Fruit fly (Drosophila melanogaster) whole organism, embryonic: ENCODE data around the gene CG31809.

Source experiments
- Atf6 ChIP-seq: fragments of 200-800 bp; sonication (Bioruptor generic); IDR thresholded peaks from 2 replicates; pipeline ENCODE4 v1.3.6; 2022; ENCODE audit warnings: missing biosample characterization, missing genetic modification characterization
- B-H2 ChIP-seq: fragments of 200-800 bp; sonication (Bioruptor generic); optimal IDR thresholded peaks from 2 replicates; lab custom pipeline; 2018; ENCODE audit warnings: missing biosample characterization, mild to moderate bottlenecking, missing genetic modification characterization
- BtbVII ChIP-seq: fragments of 200-800 bp; sonication (Bioruptor generic); optimal IDR thresholded peaks from 3 replicates; lab custom pipeline; 2017; ENCODE audit warnings: missing biosample characterization, mild to moderate bottlenecking, missing genetic modification characterization
- CG10959 ChIP-seq: fragments of 200-800 bp; sonication (Bioruptor generic); IDR thresholded peaks from 2 replicates; pipeline ENCODE4 v1.3.6; 2022; ENCODE audit warnings: missing biosample characterization, missing genetic modification characterization
- CG10979 ChIP-seq: fragments of 200-800 bp; sonication (Bioruptor generic); optimal IDR thresholded peaks from 2 replicates; lab custom pipeline; 2018; ENCODE audit warnings: missing biosample characterization, mild to moderate bottlenecking, missing genetic modification characterization, moderate library complexity
- CG11456 ChIP-seq: fragments of 200-800 bp; sonication (Bioruptor generic); IDR thresholded peaks from 3 replicates; pipeline ENCODE4 v1.3.6; 2022; ENCODE audit warnings: missing biosample characterization, missing genetic modification characterization
- CG11504 ChIP-seq: fragments of 200-800 bp; sonication (Bioruptor generic); optimal IDR thresholded peaks from 3 replicates; lab custom pipeline; 2019; ENCODE audit warnings: missing biosample characterization, mild to moderate bottlenecking, missing genetic modification characterization, moderate library complexity
- CG13424 ChIP-seq: fragments of 200-800 bp; sonication (Bioruptor generic); optimal IDR thresholded peaks from 2 replicates; lab custom pipeline; 2019; ENCODE audit warnings: missing biosample characterization, mild to moderate bottlenecking, missing genetic modification characterization, moderate library complexity
- CG15479 ChIP-seq: fragments of 200-800 bp; sonication (Bioruptor generic); optimal IDR thresholded peaks from 3 replicates; lab custom pipeline; 2019; ENCODE audit warnings: missing biosample characterization, mild to moderate bottlenecking, missing genetic modification characterization, moderate library complexity
- CG15601 ChIP-seq: fragments of 200-800 bp; sonication (Bioruptor generic); optimal IDR thresholded peaks from 3 replicates; lab custom pipeline; 2019; ENCODE audit warnings: missing biosample characterization, mild to moderate bottlenecking, missing genetic modification characterization, moderate library complexity
- CG16779 ChIP-seq: fragments of 200-800 bp; sonication (Bioruptor generic); IDR thresholded peaks from 2 replicates; pipeline ENCODE4 v1.3.6; 2022; ENCODE audit warnings: missing biosample characterization, missing genetic modification characterization
- CG16815 ChIP-seq: fragments of 200-800 bp; sonication (Bioruptor generic); optimal IDR thresholded peaks from 3 replicates; lab custom pipeline; 2017; ENCODE audit warnings: missing biosample characterization, mild to moderate bottlenecking, missing genetic modification characterization
- CG17385 ChIP-seq: fragments of 200-800 bp; sonication (Bioruptor generic); optimal IDR thresholded peaks from 3 replicates; lab custom pipeline; 2018; ENCODE audit warnings: missing biosample characterization, mild to moderate bottlenecking, missing genetic modification characterization
- CG18764 ChIP-seq: fragments of 200-800 bp; sonication (Bioruptor generic); optimal IDR thresholded peaks from 3 replicates; lab custom pipeline; 2016; ENCODE audit warnings: missing biosample characterization, missing genetic modification characterization
- CG30020 ChIP-seq: fragments of 200-800 bp; optimal IDR thresholded peaks from 2 replicates; lab custom pipeline; 2019; ENCODE audit warnings: missing biosample characterization, mild to moderate bottlenecking, missing genetic modification characterization, moderate library complexity
- CG4730 ChIP-seq: fragments of 200-800 bp; sonication (Bioruptor generic); IDR thresholded peaks from 2 replicates; pipeline ENCODE4 v1.3.6; 2022; ENCODE audit warnings: missing biosample characterization, missing genetic modification characterization
- CG6272 ChIP-seq: fragments of 200-800 bp; sonication (Bioruptor generic); IDR thresholded peaks from 2 replicates; pipeline ENCODE4 v1.3.6; 2022; ENCODE audit warnings: missing biosample characterization, missing genetic modification characterization
- CG6683 ChIP-seq: fragments of 200-800 bp; sonication (Bioruptor generic); optimal IDR thresholded peaks from 2 replicates; lab custom pipeline; 2017; ENCODE audit warnings: missing biosample characterization, mild to moderate bottlenecking, missing genetic modification characterization, missing genetic modification reagents
- CG8359 ChIP-seq: fragments of 200-800 bp; sonication (Bioruptor generic); optimal IDR thresholded peaks from 2 replicates; lab custom pipeline; 2017; ENCODE audit warnings: missing biosample characterization, mild to moderate bottlenecking, missing genetic modification characterization, borderline replicate concordance
- Fer1 ChIP-seq: fragments of 200-800 bp; sonication (Bioruptor generic); optimal IDR thresholded peaks from 2 replicates; lab custom pipeline; 2017; ENCODE audit warnings: missing biosample characterization, mild to moderate bottlenecking, missing genetic modification characterization
- Hmr ChIP-seq: fragments of 200-800 bp; sonication (Bioruptor generic); optimal IDR thresholded peaks from 3 replicates; lab custom pipeline; 2017; ENCODE audit warnings: mild to moderate bottlenecking, missing biosample characterization, missing genetic modification reagents, missing genetic modification characterization
- Hr51 ChIP-seq, 2 experiments: fragments of 200-800 bp; sonication (Bioruptor generic); optimal IDR thresholded peaks; 2 replicates in 1 of 2; 3 replicates in 1 of 2; lab custom pipeline; 2016 to 2018; ENCODE audit warnings: missing biosample characterization in 2 of 2, missing genetic modification characterization in 2 of 2, mild to moderate bottlenecking in 1 of 2, moderate library complexity in 1 of 2
- MESR4 ChIP-seq: fragments of 200-800 bp; sonication (Bioruptor generic); optimal IDR thresholded peaks from 2 replicates; lab custom pipeline; 2018; ENCODE audit warnings: missing biosample characterization, mild to moderate bottlenecking, missing genetic modification characterization, moderate library complexity
- Mad ChIP-seq: fragments of 200-800 bp; sonication (Bioruptor generic); optimal IDR thresholded peaks from 2 replicates; lab custom pipeline; 2016; ENCODE audit warnings: missing biosample characterization, missing genetic modification characterization
- Neu2 ChIP-seq: fragments of 200-800 bp; sonication (Bioruptor generic); optimal IDR thresholded peaks from 3 replicates; lab custom pipeline; 2016; ENCODE audit warnings: missing biosample characterization, missing genetic modification characterization, borderline replicate concordance
- NfI ChIP-seq: fragments of 200-800 bp; sonication (Bioruptor generic); optimal IDR thresholded peaks from 3 replicates; lab custom pipeline; 2018; ENCODE audit warnings: missing biosample characterization, mild to moderate bottlenecking, missing genetic modification characterization, moderate library complexity
- Optix ChIP-seq: fragments of 200-800 bp; sonication (Bioruptor generic); IDR thresholded peaks from 3 replicates; pipeline ENCODE4 v1.3.6; 2022; ENCODE audit warnings: missing biosample characterization, missing genetic modification characterization
- Ptx1 ChIP-seq: fragments of 200-800 bp; sonication (Bioruptor generic); IDR thresholded peaks from 2 replicates; pipeline ENCODE4 v1.3.6; 2022; ENCODE audit warnings: missing biosample characterization, missing genetic modification characterization
- Ravus ChIP-seq: fragments of 200-800 bp; sonication (Bioruptor generic); IDR thresholded peaks from 2 replicates; pipeline ENCODE4 v1.3.6; 2022; ENCODE audit warnings: missing biosample characterization, missing genetic modification characterization
- Rfx ChIP-seq: fragments of 200-800 bp; sonication (Bioruptor generic); IDR thresholded peaks from 2 replicates; pipeline ENCODE4 v1.3.6; 2022; ENCODE audit warnings: missing biosample characterization, missing genetic modification characterization
- Sry-δ ChIP-seq: fragments of 200-800 bp; sonication (Bioruptor generic); optimal IDR thresholded peaks from 2 replicates; lab custom pipeline; 2016; ENCODE audit warnings: missing biosample characterization, missing genetic modification characterization
- Xbp1 ChIP-seq: fragments of 200-800 bp; sonication (Bioruptor generic); optimal IDR thresholded peaks from 3 replicates; lab custom pipeline; 2016; ENCODE audit warnings: missing biosample characterization, mild to moderate bottlenecking, missing genetic modification characterization
- ac ChIP-seq: fragments of 200-800 bp; sonication (Bioruptor generic); optimal IDR thresholded peaks from 3 replicates; lab custom pipeline; 2017; ENCODE audit warnings: missing biosample characterization, mild to moderate bottlenecking, missing genetic modification characterization
- ato ChIP-seq: fragments of 200-800 bp; sonication (Bioruptor generic); IDR thresholded peaks from 2 replicates; pipeline ENCODE4 v1.3.6; 2022; ENCODE audit warnings: missing biosample characterization, missing genetic modification characterization; ENCODE audit not compliant: partially characterized antibody
- cwo ChIP-seq: fragments of 200-800 bp; sonication (Bioruptor generic); optimal IDR thresholded peaks from 3 replicates; lab custom pipeline; 2017; ENCODE audit warnings: missing biosample characterization, missing genetic modification characterization, mild to moderate bottlenecking, moderate library complexity, missing genetic modification reagents
- emc ChIP-seq: fragments of 200-800 bp; sonication (Bioruptor generic); optimal IDR thresholded peaks from 2 replicates; lab custom pipeline; 2016; ENCODE audit warnings: missing biosample characterization, missing genetic modification characterization
- en ChIP-seq: fragments of 200-800 bp; sonication (Bioruptor generic); optimal IDR thresholded peaks from 2 replicates; lab custom pipeline; 2016; ENCODE audit warnings: missing biosample characterization, missing genetic modification characterization
- eve ChIP-seq, 2 experiments: fragments of >200 bp; optimal IDR thresholded peaks; 2 replicates each; lab custom pipeline; 2017; ENCODE audit warnings: missing biosample characterization in 2 of 2, missing genetic modification characterization in 2 of 2
- exex ChIP-seq: fragments of 200-800 bp; sonication (Bioruptor generic); optimal IDR thresholded peaks from 4 replicates; lab custom pipeline; 2018; ENCODE audit warnings: missing biosample characterization, mild to moderate bottlenecking, missing genetic modification characterization, moderate library complexity
- gem ChIP-seq: fragments of 200-800 bp; sonication (Bioruptor generic); optimal IDR thresholded peaks from 2 replicates; lab custom pipeline; 2019; ENCODE audit warnings: missing biosample characterization, mild to moderate bottlenecking, missing genetic modification characterization, moderate library complexity
- gfzf ChIP-seq: fragments of 200-800 bp; sonication (Bioruptor generic); optimal IDR thresholded peaks from 2 replicates; lab custom pipeline; 2016; ENCODE audit warnings: missing biosample characterization, mild to moderate bottlenecking, missing genetic modification characterization, moderate library complexity
- kni ChIP-seq: fragments of 200-800 bp; sonication (Bioruptor generic); optimal IDR thresholded peaks from 3 replicates; lab custom pipeline; 2017; ENCODE audit warnings: mild to moderate bottlenecking, missing biosample characterization, missing genetic modification reagents, missing genetic modification characterization
- lilli ChIP-seq: fragments of 200-800 bp; sonication (Bioruptor generic); optimal IDR thresholded peaks from 3 replicates; lab custom pipeline; 2016; ENCODE audit warnings: missing biosample characterization, missing genetic modification characterization
- nerfin-1 ChIP-seq: fragments of 200-800 bp; sonication (Bioruptor generic); optimal IDR thresholded peaks from 3 replicates; lab custom pipeline; 2019; ENCODE audit warnings: missing biosample characterization, mild to moderate bottlenecking, missing genetic modification characterization, moderate library complexity
- org-1 ChIP-seq: fragments of 200-800 bp; sonication (Bioruptor generic); optimal IDR thresholded peaks from 2 replicates; lab custom pipeline; 2017; ENCODE audit warnings: missing biosample characterization, missing genetic modification characterization
- peb ChIP-seq: fragments of 200-800 bp; sonication (Bioruptor generic); IDR thresholded peaks from 2 replicates; pipeline ENCODE4 v1.3.6; 2022; ENCODE audit warnings: missing biosample characterization, missing genetic modification characterization
- phol ChIP-seq: fragments of 200-800 bp; sonication (Bioruptor generic); optimal IDR thresholded peaks from 3 replicates; lab custom pipeline; 2018; ENCODE audit warnings: missing biosample characterization, mild to moderate bottlenecking, missing genetic modification characterization, moderate library complexity
- slp2 ChIP-seq: fragments of 200-800 bp; sonication (Bioruptor generic); optimal IDR thresholded peaks from 2 replicates; lab custom pipeline; 2016; ENCODE audit warnings: missing biosample characterization, missing genetic modification characterization
- stc ChIP-seq: fragments of 200-800 bp; sonication (Bioruptor generic); IDR thresholded peaks from 2 replicates; pipeline ENCODE4 v1.3.6; 2022; ENCODE audit warnings: missing biosample characterization, missing genetic modification characterization
- vnd ChIP-seq: fragments of 200-800 bp; sonication (Bioruptor generic); IDR thresholded peaks from 3 replicates; pipeline ENCODE4 v1.3.6; 2022; ENCODE audit warnings: missing biosample characterization, missing genetic modification characterization; ENCODE audit not compliant: partially characterized antibody

Gene CG31809

DNA sequence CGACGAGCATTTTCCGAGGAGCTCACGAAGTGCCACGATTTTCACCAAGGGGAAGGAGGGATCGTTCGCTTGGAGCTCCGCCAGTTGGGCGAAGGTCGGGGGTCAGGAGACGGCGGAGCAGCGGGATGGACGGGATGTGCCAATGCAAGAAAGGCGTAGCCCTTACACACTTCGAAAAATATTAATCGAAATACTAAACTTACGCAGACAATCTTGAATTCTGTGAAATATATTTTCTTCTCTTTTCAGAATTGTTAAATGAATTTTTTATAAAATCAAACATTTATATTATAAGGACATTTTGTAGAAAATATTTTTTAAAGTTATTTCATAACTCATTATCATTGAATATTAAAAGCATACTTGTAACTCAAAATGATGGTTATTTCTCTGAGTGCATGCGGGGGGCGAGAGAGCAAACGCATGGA, 10.4 kb upstream of the CG31809 start (continued):
- TF ChIP-seq CG18764 (GFP tag; lab: Kevin White, UChicago) = no peak
- peak in 1 of 2 experiments; percentile 79 for TF ChIP-seq Hr51 (GFP tag; optimal IDR thresholded peaks at IDR 0.05; lab: Kevin White, UChicago)
- TF ChIP-seq Xbp1 (GFP tag; lab: Kevin White, UChicago) = peak; percentile 43
- TF ChIP-seq B-H2 (GFP tag; lab: Kevin White, UChicago) = no peak
- TF ChIP-seq org-1 (GFP tag; lab: Kevin White, UChicago) = peak; percentile 23
- peak in 1 of 2 experiments; percentile 32 for TF ChIP-seq eve (GFP tag; optimal IDR thresholded peaks at IDR 0.05; lab: Kevin White, UChicago)
- no peak for TF ChIP-seq slp2 (GFP tag; lab: Kevin White, UChicago)
- TF ChIP-seq Fer1 = no peak
- no peak for TF ChIP-seq CG6272 (GFP tag; lab: Robert Waterston, UW)
- TF ChIP-seq kni (GFP tag; lab: Kevin White, UChicago) = no peak
- TF ChIP-seq Ptx1 (GFP tag; lab: Robert Waterston, UW) = peak; percentile 72
- no peak for TF ChIP-seq lilli (GFP tag; lab: Kevin White, UChicago)
- no peak for TF ChIP-seq CG15479 (GFP tag; lab: Kevin White, UChicago)
- TF ChIP-seq Atf6 (GFP tag; lab: Robert Waterston, UW) = peak; percentile 61; the same call in 1 of the 2 replicates
- peak; percentile 34 for TF ChIP-seq CG15601 (tag; lab: Kevin White, UChicago)
- no peak for TF ChIP-seq CG30020 (tag; lab: Kevin White, UChicago)
- peak; percentile 44; the same call in 1 of the 2 replicates for TF ChIP-seq stc (GFP tag; lab: Robert Waterston, UW)
- TF ChIP-seq emc (GFP tag; lab: Kevin White, UChicago) = no peak
- TF ChIP-seq Ravus (GFP tag; lab: Robert Waterston, UW) = no peak
- no peak for TF ChIP-seq ato (GFP tag; lab: Robert Waterston, UW)
- no peak for TF ChIP-seq en (GFP tag; lab: Kevin White, UChicago)
- no peak for TF ChIP-seq peb (GFP tag; lab: Robert Waterston, UW)
- no peak for TF ChIP-seq CG6683 (GFP tag; lab: Kevin White, UChicago)
- no peak for TF ChIP-seq nerfin-1 (tag; lab: Kevin White, UChicago)
- peak; percentile 76 for TF ChIP-seq gem (tag; lab: Kevin White, UChicago)
- peak; percentile 58; the same call in 1 of the 3 replicates for TF ChIP-seq CG11456 (GFP tag; lab: Robert Waterston, UW)
- TF ChIP-seq exex (tag; lab: Kevin White, UChicago) = no peak
- TF ChIP-seq Optix = no peak
- peak; percentile 57 for TF ChIP-seq phol (tag; lab: Kevin White, UChicago)
- TF ChIP-seq cwo (GFP tag; lab: Kevin White, UChicago) = no peak
- no peak for TF ChIP-seq Sry-δ
- peak; percentile 57 for TF ChIP-seq CG10979 (tag; lab: Kevin White, UChicago)
- no peak for TF ChIP-seq Mad (GFP tag; lab: Kevin White, UChicago)
- peak; percentile 74 for TF ChIP-seq CG11504
- TF ChIP-seq CG16815 (GFP tag; lab: Kevin White, UChicago) = no peak
- peak; percentile 12 for TF ChIP-seq NfI (GFP tag; lab: Kevin White, UChicago)
- TF ChIP-seq CG8359 = no peak
- TF ChIP-seq vnd (GFP tag; lab: Robert Waterston, UW) = no peak
- TF ChIP-seq gfzf (GFP tag; lab: Kevin White, UChicago) = no peak
- no peak for TF ChIP-seq CG4730 (GFP tag; lab: Robert Waterston, UW)
- TF ChIP-seq Neu2 = no peak
- peak; percentile 33 for TF ChIP-seq CG17385 (GFP tag; lab: Kevin White, UChicago)
- TF ChIP-seq CG16779 (GFP tag; lab: Robert Waterston, UW) = no peak
- no peak; the same call in 1 of the 2 replicates for TF ChIP-seq Rfx
- peak; percentile 74 for TF ChIP-seq CG13424 (tag; lab: Kevin White, UChicago)
- TF ChIP-seq ac (GFP tag; lab: Kevin White, UChicago) = no peak
- TF ChIP-seq Hmr (GFP tag; lab: Kevin White, UChicago) = peak; percentile 28
- no peak for TF ChIP-seq MESR4 (GFP tag; lab: Kevin White, UChicago)
- no peak for TF ChIP-seq CG10959 (GFP tag; lab: Robert Waterston, UW)
- peak; percentile 17 for TF ChIP-seq BtbVII
